Worm (Caenorhabditis elegans) whole organism, L1 larva: ENCODE data around the gene F10G2.7.

ENCODE experiments used
- F16B12.6 ChIP-seq: fragments of 150-350 bp; optimal IDR thresholded peaks from 2 replicates; lab custom pipeline; 2014; ENCODE audit warnings: missing biosample characterization, missing genetic modification characterization
- aha-1 ChIP-seq: fragments of 150-350 bp; optimal IDR thresholded peaks from 2 replicates; lab custom pipeline; 2014; ENCODE audit warnings: missing biosample characterization, missing genetic modification characterization
- aly-2 ChIP-seq: fragments of 150-350 bp; optimal IDR thresholded peaks from 2 replicates; lab custom pipeline; 2014; ENCODE audit warnings: missing biosample characterization, missing genetic modification characterization
- ama-1 ChIP-seq: fragments of 150-350 bp; optimal IDR thresholded peaks from 2 replicates; lab custom pipeline; 2014
- ceh-63 ChIP-seq: fragments of 200-800 bp; sonication (Bioruptor generic); optimal IDR thresholded peaks from 2 replicates; lab custom pipeline; 2018; ENCODE audit warnings: mild to moderate bottlenecking, missing genetic modification characterization, missing compliant biosample characterization
- ceh-82 ChIP-seq, 3 experiments: fragments of 150-350 bp in 1 of 3; sonication (generic microtip) in 2 of 3; optimal IDR thresholded peaks; 2 replicates each; lab custom pipeline; 2014 to 2017; ENCODE audit warnings: missing biosample characterization in 3 of 3, missing genetic modification characterization in 3 of 3
- dsc-1 ChIP-seq: sonication (generic microtip); optimal IDR thresholded peaks from 2 replicates; lab custom pipeline; 2016; ENCODE audit warnings: mild to moderate bottlenecking, missing genetic modification characterization, missing compliant biosample characterization
- efl-1 ChIP-seq, 4 experiments: fragments of 150-350 bp; optimal IDR thresholded peaks in 3 of 4; peaks in 1 of 4; 1 replicate in 1 of 4; 2 replicates in 3 of 4; lab custom pipeline; 2014; ENCODE audit warnings: missing biosample characterization in 2 of 4, missing genetic modification characterization in 2 of 4, missing genetic modification reagents in 2 of 4
- egl-13 ChIP-seq: sonication (generic microtip); optimal IDR thresholded peaks from 2 replicates; lab custom pipeline; 2016; ENCODE audit warnings: missing genotype, missing genetic modification reagents, missing genetic modification characterization, missing compliant biosample characterization
- egl-27 ChIP-seq, 2 experiments: fragments of 150-350 bp in 1 of 2; sonication (generic microtip); optimal IDR thresholded peaks; 3 replicates each; lab custom pipeline; 2017 to 2018; ENCODE audit warnings: missing biosample characterization in 2 of 2, missing genetic modification characterization in 2 of 2, missing genetic modification reagents in 2 of 2
- elt-3 ChIP-seq, 6 experiments: fragments of 150-350 bp in 1 of 6; sonication (generic microtip); optimal IDR thresholded peaks; 2 replicates each; lab custom pipeline; 2017 to 2018; ENCODE audit warnings: missing biosample characterization in 6 of 6, missing genetic modification characterization in 6 of 6, inconsistent platforms in 1 of 6
- ets-5 ChIP-seq: fragments of 200-800 bp; sonication (Bioruptor generic); IDR thresholded peaks from 2 replicates; pipeline ENCODE4 v1.3.6; 2022; ENCODE audit warnings: missing genetic modification characterization, missing compliant biosample characterization
- fkh-4 ChIP-seq: sonication (generic microtip); optimal IDR thresholded peaks from 2 replicates; lab custom pipeline; 2016; ENCODE audit warnings: missing compliant biosample characterization, missing genetic modification characterization, borderline replicate concordance
- fkh-8 ChIP-seq: sonication (generic microtip); optimal IDR thresholded peaks from 2 replicates; lab custom pipeline; 2016; ENCODE audit warnings: mild to moderate bottlenecking, missing genetic modification characterization, missing compliant biosample characterization
- hlh-4 ChIP-seq: sonication (generic microtip); optimal IDR thresholded peaks from 2 replicates; lab custom pipeline; 2016; ENCODE audit warnings: mild to moderate bottlenecking, missing genetic modification characterization, missing compliant biosample characterization
- isw-1 ChIP-seq: fragments of 200-800 bp; sonication (Bioruptor generic); IDR thresholded peaks from 2 replicates; pipeline ENCODE4 v1.3.6; 2022; ENCODE audit warnings: missing genetic modification characterization, missing compliant biosample characterization
- lin-35 ChIP-seq, 2 experiments: fragments of 150-350 bp; optimal IDR thresholded peaks; 2 replicates each; lab custom pipeline; 2014; ENCODE audit warnings: missing biosample characterization in 2 of 2, missing genetic modification characterization in 2 of 2, missing genetic modification reagents in 2 of 2
- lir-3 ChIP-seq: sonication (generic microtip); optimal IDR thresholded peaks from 2 replicates; lab custom pipeline; 2016; ENCODE audit warnings: mild to moderate bottlenecking, missing genetic modification characterization, moderate library complexity, missing compliant biosample characterization; ENCODE audit not compliant: poor library complexity
- mep-1 ChIP-seq: fragments of 150-350 bp; optimal IDR thresholded peaks from 2 replicates; lab custom pipeline; 2014; ENCODE audit warnings: missing biosample characterization, missing genetic modification characterization
- nhr-19 ChIP-seq: fragments of 200-800 bp; sonication (Bioruptor generic); conservative IDR thresholded peaks from 2 replicates; pipeline ENCODE4 v1.3.6; 2022; ENCODE audit warnings: missing genetic modification characterization, missing compliant biosample characterization
- nhr-237 ChIP-seq: fragments of 150-350 bp; optimal IDR thresholded peaks from 2 replicates; lab custom pipeline; 2014; ENCODE audit warnings: missing biosample characterization, missing genetic modification characterization
- nhr-76 ChIP-seq: sonication (generic microtip); optimal IDR thresholded peaks from 2 replicates; lab custom pipeline; 2017; ENCODE audit warnings: missing biosample characterization, missing genetic modification characterization
- nhr-77 ChIP-seq: fragments of 150-350 bp; optimal IDR thresholded peaks from 2 replicates; lab custom pipeline; 2014; ENCODE audit warnings: missing biosample characterization, missing genetic modification characterization
- nhr-85 ChIP-seq: sonication (generic microtip); peaks from one replicate; lab custom pipeline; 2016; ENCODE audit warnings: missing genetic modification characterization, inconsistent platforms, missing compliant biosample characterization
- pag-3 ChIP-seq: sonication (generic microtip); optimal IDR thresholded peaks from 2 replicates; lab custom pipeline; 2017; ENCODE audit warnings: missing genetic modification characterization, mild to moderate bottlenecking, missing compliant biosample characterization, antibody characterized with exemption, borderline replicate concordance; ENCODE audit not compliant: insufficient read depth
- pax-3 ChIP-seq: fragments of 200-800 bp; sonication (Bioruptor generic); optimal IDR thresholded peaks from 2 replicates; lab custom pipeline; 2018; ENCODE audit warnings: mild to moderate bottlenecking, missing genetic modification characterization, moderate library complexity, missing compliant biosample characterization
- rnt-1 ChIP-seq: sonication (generic microtip); optimal IDR thresholded peaks from 2 replicates; lab custom pipeline; 2016; ENCODE audit warnings: mild to moderate bottlenecking, missing genetic modification characterization, moderate library complexity, missing compliant biosample characterization
- skn-1 ChIP-seq: fragments of 150-350 bp; optimal IDR thresholded peaks from 2 replicates; lab custom pipeline; 2014; ENCODE audit warnings: missing biosample characterization, missing genetic modification characterization
- snpc-4 ChIP-seq: fragments of 150-350 bp; optimal IDR thresholded peaks from 2 replicates; lab custom pipeline; 2014; ENCODE audit warnings: missing biosample characterization, missing genetic modification characterization
- sox-4 ChIP-seq: sonication (generic microtip); optimal IDR thresholded peaks from 2 replicates; lab custom pipeline; 2016; ENCODE audit warnings: missing genetic modification characterization, missing compliant biosample characterization
- swsn-7 ChIP-seq: sonication (generic microtip); optimal IDR thresholded peaks from 2 replicates; lab custom pipeline; 2016; ENCODE audit warnings: missing genetic modification characterization, missing compliant biosample characterization
- unc-130 ChIP-seq: fragments of 150-350 bp; optimal IDR thresholded peaks from 2 replicates; lab custom pipeline; 2017; ENCODE audit warnings: missing biosample characterization, missing genetic modification characterization, inconsistent platforms
- unc-86 ChIP-seq: sonication (generic microtip); optimal IDR thresholded peaks from 2 replicates; lab custom pipeline; 2016; ENCODE audit warnings: missing genetic modification characterization, missing compliant biosample characterization
- unc-98 ChIP-seq: fragments of 200-800 bp; sonication (Bioruptor generic); IDR thresholded peaks from 2 replicates; pipeline ENCODE4 v1.3.6; 2022; ENCODE audit warnings: missing genetic modification characterization, missing compliant biosample characterization
- zag-1 ChIP-seq: fragments of 150-350 bp; optimal IDR thresholded peaks from 2 replicates; lab custom pipeline; 2014; ENCODE audit warnings: missing biosample characterization, missing genetic modification characterization
- zip-4 ChIP-seq: fragments of 200-800 bp; sonication (Bioruptor generic); optimal IDR thresholded peaks from 2 replicates; lab custom pipeline; 2018; ENCODE audit warnings: mild to moderate bottlenecking, missing genetic modification characterization, moderate library complexity, missing compliant biosample characterization
- ztf-11 ChIP-seq, 2 experiments: sonication (generic microtip); optimal IDR thresholded peaks; 2 replicates each; lab custom pipeline; 2016 to 2017; ENCODE audit warnings: missing genetic modification characterization in 2 of 2, missing biosample characterization in 1 of 2, missing compliant biosample characterization in 1 of 2
- ztf-4 ChIP-seq: fragments of 150-350 bp; optimal IDR thresholded peaks from 2 replicates; lab custom pipeline; 2014; ENCODE audit warnings: missing biosample characterization, missing genetic modification characterization

Gene F10G2.7

DNA sequence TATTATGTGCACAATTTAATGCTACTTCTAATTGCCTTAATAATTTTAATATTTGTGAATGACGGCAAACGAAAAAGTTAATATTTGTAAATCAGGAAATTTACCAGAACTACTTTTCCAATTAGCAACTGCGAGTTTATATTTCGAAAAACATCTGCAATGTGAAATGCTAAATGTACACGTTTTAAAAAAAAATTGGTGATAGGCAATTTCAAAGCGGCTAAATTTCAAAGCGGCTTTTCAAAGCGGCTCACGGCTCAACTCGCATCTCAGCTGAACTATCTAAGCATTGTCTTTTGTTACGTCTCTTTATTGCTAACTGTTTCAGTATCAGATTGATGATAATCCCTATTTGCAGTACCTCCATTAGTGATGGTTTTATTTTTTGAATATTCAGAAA lies 2.7 kb upstream of the F10G2.7 start, which contains the start of gene srh-187:
srh-187 (minus strand) TSS at position 101 of the 400 bp plus-strand sequence.
- no peak for TF ChIP-seq unc-86 (tag; lab: Kevin White, UChicago)
- TF ChIP-seq, all 84 proteins: peak for 0

DNA sequence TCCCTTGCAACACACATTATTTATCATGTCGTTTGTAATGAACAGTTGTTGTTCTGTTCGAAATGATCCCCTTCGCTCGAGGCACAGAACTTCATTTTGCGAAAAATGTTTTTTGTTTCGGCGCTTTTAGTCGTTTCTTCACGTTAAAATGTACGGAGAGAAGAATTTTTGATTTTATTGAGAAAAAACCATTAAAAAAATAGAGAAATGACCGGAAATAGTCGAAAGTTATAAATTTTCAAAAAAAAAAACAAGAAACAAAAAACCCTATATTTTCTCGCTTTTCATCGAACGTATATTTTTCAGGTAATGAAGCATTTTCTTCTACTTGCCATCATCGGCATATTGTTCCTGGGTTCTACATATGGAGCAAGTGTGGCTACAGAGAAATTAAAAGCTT lies 4.9 kb downstream of the F10G2.7 start, which contains the start of gene F10G2.1:
F10G2.1 (plus strand) TSS at position 301 of the 400 bp plus-strand sequence.
- TF ChIP-seq nhr-76 (tag; lab: Kevin White, UChicago): no peak
- no peak for TF ChIP-seq nhr-77 (tag; lab: Kevin White, UChicago)
- TF ChIP-seq aha-1 (tag; lab: Kevin White, UChicago): no peak
- TF ChIP-seq ets-5 (GFP tag; lab: Robert Waterston, UW): no peak
- no peak for TF ChIP-seq pag-3
- no peak for TF ChIP-seq lin-35 (GFP tag; optimal IDR thresholded peaks at IDR 0.05; lab: Kevin White, UChicago)
- TF ChIP-seq unc-98: no peak

ce11 chrV:7330868-7331267 lies 6.2 kb downstream of the F10G2.7 start, which contains the start of gene F10G2.2:
TSS of gene F10G2.2 (plus strand) at chrV:7331168.
- TF ChIP-seq ztf-11 (tag; optimal IDR thresholded peaks at IDR 0.05; lab: Kevin White, UChicago) (no peak), ama-1 (no peak), swsn-7 (no peak), lin-35 (GFP tag; optimal IDR thresholded peaks at IDR 0.05; lab: Kevin White, UChicago) (no peak), efl-1 (optimal IDR thresholded peaks at IDR 0.05; lab: Kevin White, UChicago) (no peak), efl-1 (GFP tag; optimal IDR thresholded peaks at IDR 0.05 in 1 of 2; lab: Kevin White, UChicago) (no peak), egl-13 (tag; lab: Kevin White, UChicago) (no peak), nhr-19 (no peak), elt-3 (tag; optimal IDR thresholded peaks at IDR 0.05; lab: Kevin White, UChicago) (no peak), nhr-85 (tag; lab: Kevin White, UChicago) (no peak), ceh-82 (tag; optimal IDR thresholded peaks at IDR 0.05; lab: Kevin White, UChicago) (no peak), ceh-63 (GFP tag; lab: Kevin White, UChicago) (no peak), F16B12.6 (tag; lab: Kevin White, UChicago) (no peak), mep-1 (tag; lab: Kevin White, UChicago) (no peak), zip-4 (no peak), pax-3 (no peak), egl-27 (tag; optimal IDR thresholded peaks at IDR 0.05; lab: Kevin White, UChicago) (no peak), lir-3 (no peak), snpc-4 (tag; lab: Kevin White, UChicago) (no peak), unc-98 (no peak)
- TF ChIP-seq, all 84 proteins: peak for 0

DNA sequence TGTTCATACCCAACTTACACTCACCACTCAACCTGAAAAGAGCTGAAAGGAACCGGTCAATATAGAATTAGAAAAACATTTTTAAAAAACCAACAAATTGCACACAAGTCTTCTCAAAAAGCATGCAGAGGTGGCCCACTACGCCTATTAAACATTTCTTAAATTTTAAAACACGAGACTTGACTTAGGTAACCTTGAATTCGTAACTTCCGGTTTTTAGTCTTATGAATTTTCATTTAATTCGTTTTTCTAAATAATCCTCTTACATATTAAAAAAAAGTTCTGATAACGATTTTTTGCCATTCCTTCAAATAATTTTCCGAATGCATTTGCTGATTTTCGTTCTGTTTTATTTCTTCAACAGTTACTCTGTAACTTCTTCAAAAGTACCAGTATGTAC lies 9.0 kb downstream of the F10G2.7 start, which contains the start of gene clec-7:
clec-7 (plus strand) TSS at position 301 of the 400 bp plus-strand sequence.
- no peak for TF ChIP-seq aly-2 (tag; lab: Kevin White, UChicago)
- no peak for TF ChIP-seq skn-1 (tag; lab: Kevin White, UChicago)
- no peak for TF ChIP-seq fkh-8
- TF ChIP-seq rnt-1 (tag; lab: Kevin White, UChicago): no peak
- TF ChIP-seq dsc-1: no peak
- no peak for TF ChIP-seq unc-130
- TF ChIP-seq efl-1 (optimal IDR thresholded peaks at IDR 0.05; lab: Kevin White, UChicago): no peak
- no peak for TF ChIP-seq efl-1 (GFP tag; optimal IDR thresholded peaks at IDR 0.05 in 1 of 2; lab: Kevin White, UChicago)
- TF ChIP-seq hlh-4 (tag; lab: Kevin White, UChicago): no peak
- TF ChIP-seq aha-1 (tag; lab: Kevin White, UChicago): no peak
- TF ChIP-seq nhr-85 (tag; lab: Kevin White, UChicago): no peak
- TF ChIP-seq isw-1: no peak
- TF ChIP-seq nhr-237 (tag; lab: Kevin White, UChicago): no peak
- TF ChIP-seq zag-1 (tag; lab: Kevin White, UChicago): no peak
- no peak for TF ChIP-seq fkh-4 (tag; lab: Kevin White, UChicago)
- no peak for TF ChIP-seq sox-4 (tag; lab: Kevin White, UChicago)
- no peak for TF ChIP-seq pax-3
- TF ChIP-seq ztf-4: no peak
- TF ChIP-seq, all 84 proteins: peak for 0
